Worm (Caenorhabditis elegans) whole organism, L3 larva: ENCODE data around the gene zzz-1.

ENCODE experiments used
- R02D3.7 ChIP-seq: fragments of 150-350 bp; optimal IDR thresholded peaks from 2 replicates; lab custom pipeline; 2014; ENCODE audit warnings: missing biosample characterization, missing genetic modification characterization
- ZK546.5 ChIP-seq: sonication (generic microtip); optimal IDR thresholded peaks from 2 replicates; lab custom pipeline; 2017; ENCODE audit warnings: missing biosample characterization, missing genetic modification characterization
- aly-2 ChIP-seq: fragments of 150-350 bp; optimal IDR thresholded peaks from 2 replicates; lab custom pipeline; 2014; ENCODE audit warnings: missing biosample characterization, missing genetic modification characterization
- ceh-28 ChIP-seq: fragments of 150-350 bp; optimal IDR thresholded peaks from 2 replicates; lab custom pipeline; 2014; ENCODE audit warnings: missing biosample characterization, missing genetic modification reagents, missing genetic modification characterization
- ceh-82 ChIP-seq: fragments of 150-350 bp; optimal IDR thresholded peaks from 2 replicates; lab custom pipeline; 2014; ENCODE audit warnings: missing biosample characterization, missing genetic modification characterization
- ceh-9 ChIP-seq: sonication (generic microtip); optimal IDR thresholded peaks from 2 replicates; lab custom pipeline; 2018; ENCODE audit warnings: missing biosample characterization, missing genetic modification characterization
- egl-27 ChIP-seq: sonication (generic microtip); optimal IDR thresholded peaks from 4 replicates; lab custom pipeline; 2017; ENCODE audit warnings: missing biosample characterization, missing genetic modification reagents, missing genetic modification characterization
- egl-5 ChIP-seq: fragments of 150-350 bp; optimal IDR thresholded peaks from 2 replicates; lab custom pipeline; 2017; ENCODE audit warnings: missing biosample characterization, missing genetic modification reagents, missing genetic modification characterization, inconsistent platforms
- elt-1 ChIP-seq: fragments of 150-350 bp; optimal IDR thresholded peaks from 2 replicates; lab custom pipeline; 2014; ENCODE audit warnings: missing biosample characterization, missing genetic modification characterization
- elt-2 ChIP-seq: sonication (generic microtip); optimal IDR thresholded peaks from 2 replicates; lab custom pipeline; 2016; ENCODE audit warnings: missing genetic modification reagents, mild to moderate bottlenecking, missing genetic modification characterization, missing compliant biosample characterization
- elt-3 ChIP-seq, 3 experiments: fragments of 150-350 bp in 1 of 3; sonication (generic microtip) in 2 of 3; optimal IDR thresholded peaks; 2 replicates in 2 of 3; 4 replicates in 1 of 3; lab custom pipeline; 2014 to 2017; ENCODE audit warnings: missing biosample characterization in 3 of 3, missing genetic modification characterization in 3 of 3
- fkh-10 ChIP-seq: sonication (generic microtip); optimal IDR thresholded peaks from 2 replicates; lab custom pipeline; 2017; ENCODE audit warnings: missing biosample characterization, missing genetic modification reagents, missing genetic modification characterization
- fkh-2 ChIP-seq: fragments of 150-350 bp; optimal IDR thresholded peaks from 2 replicates; lab custom pipeline; 2014; ENCODE audit warnings: missing biosample characterization, missing genetic modification reagents, missing genetic modification characterization
- fos-1 ChIP-seq: fragments of 150-350 bp; optimal IDR thresholded peaks from 2 replicates; lab custom pipeline; 2014; ENCODE audit warnings: missing biosample characterization, missing genetic modification characterization
- hmg-11 ChIP-seq: sonication (generic microtip); optimal IDR thresholded peaks from 2 replicates; lab custom pipeline; 2016; ENCODE audit warnings: missing genetic modification characterization, missing compliant biosample characterization
- jun-1 ChIP-seq: fragments of 150-350 bp; optimal IDR thresholded peaks from 2 replicates; lab custom pipeline; 2014; ENCODE audit warnings: missing biosample characterization, missing genetic modification reagents, missing genetic modification characterization
- lin-39 ChIP-seq: fragments of 150-350 bp; optimal IDR thresholded peaks from 2 replicates; lab custom pipeline; 2018; ENCODE audit warnings: missing biosample characterization, missing genetic modification reagents, missing genetic modification characterization
- lsy-12 ChIP-seq: sonication (generic microtip); optimal IDR thresholded peaks from 2 replicates; lab custom pipeline; 2016; ENCODE audit warnings: mild to moderate bottlenecking, missing genetic modification characterization, missing compliant biosample characterization
- mml-1 ChIP-seq: fragments of 150-350 bp; sonication (generic microtip); optimal IDR thresholded peaks from 3 replicates; lab custom pipeline; 2014; ENCODE audit warnings: missing biosample characterization, missing genetic modification characterization
- nfya-1 ChIP-seq: sonication (generic microtip); optimal IDR thresholded peaks from 2 replicates; lab custom pipeline; 2017; ENCODE audit warnings: missing genetic modification characterization, mild to moderate bottlenecking, missing compliant biosample characterization, antibody characterized with exemption, moderate library complexity; ENCODE audit not compliant: insufficient read depth
- nhr-11 ChIP-seq: fragments of 150-350 bp; optimal IDR thresholded peaks from 2 replicates; lab custom pipeline; 2014; ENCODE audit warnings: missing biosample characterization, missing genetic modification characterization
- nhr-12 ChIP-seq: fragments of 150-350 bp; optimal IDR thresholded peaks from 2 replicates; lab custom pipeline; 2014; ENCODE audit warnings: missing biosample characterization, missing genetic modification characterization
- nhr-23 ChIP-seq: fragments of 150-350 bp; optimal IDR thresholded peaks from 2 replicates; lab custom pipeline; 2014; ENCODE audit warnings: missing biosample characterization, missing genetic modification reagents, missing genetic modification characterization
- nhr-237 ChIP-seq: fragments of 150-350 bp; optimal IDR thresholded peaks from 2 replicates; lab custom pipeline; 2014; ENCODE audit warnings: missing biosample characterization, missing genetic modification characterization
- nhr-25 ChIP-seq: sonication (generic microtip); optimal IDR thresholded peaks from 2 replicates; lab custom pipeline; 2017; ENCODE audit warnings: missing biosample characterization, missing genetic modification characterization
- nhr-43 ChIP-seq: sonication (generic microtip); optimal IDR thresholded peaks from 2 replicates; lab custom pipeline; 2016; ENCODE audit warnings: mild to moderate bottlenecking, missing genetic modification characterization, missing compliant biosample characterization; ENCODE audit not compliant: poor library complexity, severe bottlenecking
- nhr-76 ChIP-seq: fragments of 150-350 bp; sonication (generic microtip); optimal IDR thresholded peaks from 5 replicates; lab custom pipeline; 2014; ENCODE audit warnings: missing biosample characterization, missing genetic modification characterization
- nhr-77 ChIP-seq: fragments of 150-350 bp; optimal IDR thresholded peaks from 2 replicates; lab custom pipeline; 2014; ENCODE audit warnings: missing biosample characterization, missing genetic modification characterization
- pqm-1 ChIP-seq: fragments of 150-350 bp; optimal IDR thresholded peaks from 2 replicates; lab custom pipeline; 2017; ENCODE audit warnings: missing biosample characterization, missing genetic modification characterization, inconsistent platforms
- sea-2 ChIP-seq: fragments of 150-350 bp; sonication (generic microtip); optimal IDR thresholded peaks from 4 replicates; lab custom pipeline; 2014; ENCODE audit warnings: missing biosample characterization, missing genetic modification reagents, missing genetic modification characterization
- skn-1 ChIP-seq: fragments of 150-350 bp; optimal IDR thresholded peaks from 2 replicates; lab custom pipeline; 2014; ENCODE audit warnings: missing biosample characterization, missing genetic modification characterization
- tbx-2 ChIP-seq: sonication (generic microtip); optimal IDR thresholded peaks from 2 replicates; lab custom pipeline; 2016; ENCODE audit warnings: mild to moderate bottlenecking, missing genetic modification characterization, missing compliant biosample characterization
- unc-62 ChIP-seq: fragments of 150-350 bp; sonication (generic microtip); optimal IDR thresholded peaks from 4 replicates; lab custom pipeline; 2014; ENCODE audit warnings: missing biosample characterization, missing genetic modification reagents, missing genetic modification characterization
- zag-1 ChIP-seq: fragments of 150-350 bp; optimal IDR thresholded peaks from 2 replicates; lab custom pipeline; 2014; ENCODE audit warnings: missing biosample characterization, missing genetic modification characterization
- ztf-11 ChIP-seq: fragments of 150-350 bp; optimal IDR thresholded peaks from 2 replicates; lab custom pipeline; 2014; ENCODE audit warnings: missing biosample characterization, missing genetic modification characterization
- ztf-4 ChIP-seq: fragments of 150-350 bp; optimal IDR thresholded peaks from 2 replicates; lab custom pipeline; 2014; ENCODE audit warnings: missing biosample characterization, missing genetic modification characterization

The zzz-1 gene

ce11 chrV:10923229-10923628, 14.3 kb upstream of the zzz-1 start, which contains the start of gene F58B4.7:
Gene F58B4.7 (minus strand): TSS chrV:10923329.
- TF ChIP-seq lin-39 (tag; lab: Kevin White, UChicago) (no peak), nhr-77 (tag; lab: Kevin White, UChicago) (no peak), ztf-4 (tag; lab: Kevin White, UChicago) (no peak), nhr-76 (tag; lab: Kevin White, UChicago) (no peak), elt-3 (tag; optimal IDR thresholded peaks at IDR 0.05; lab: Kevin White, UChicago) (no peak), nhr-11 (no peak), pqm-1 (tag; lab: Kevin White, UChicago) (no peak), jun-1 (tag; lab: Kevin White, UChicago) (no peak), ceh-9 (tag; lab: Kevin White, UChicago) (no peak), nhr-25 (tag; lab: Kevin White, UChicago) (no peak), tbx-2 (tag; lab: Kevin White, UChicago) (no peak), nhr-237 (no peak), elt-2 (tag; lab: Kevin White, UChicago) (no peak)

- no peak for TF ChIP-seq egl-27 (tag; lab: Kevin White, UChicago)
- no peak for TF ChIP-seq egl-5 (tag; lab: Kevin White, UChicago)
- TF ChIP-seq hmg-11 (tag; lab: Kevin White, UChicago): no peak
- TF ChIP-seq nhr-237: no peak
- TF ChIP-seq nhr-43 (tag; lab: Kevin White, UChicago): no peak
- no peak for TF ChIP-seq elt-3 (tag; optimal IDR thresholded peaks at IDR 0.05; lab: Kevin White, UChicago)
- TF ChIP-seq sea-2 (GFP tag; lab: Kevin White, UChicago): no peak
- no peak for TF ChIP-seq jun-1 (tag; lab: Kevin White, UChicago)
- no peak for TF ChIP-seq zag-1 (tag; lab: Kevin White, UChicago)
- no peak for TF ChIP-seq fos-1
- no peak for TF ChIP-seq aly-2 (tag; lab: Kevin White, UChicago)
- TF ChIP-seq ceh-9 (tag; lab: Kevin White, UChicago): no peak
- TF ChIP-seq nhr-12 (tag; lab: Kevin White, UChicago): no peak
Observed at ce11 chrV:10921747-10922146, 12.8 kb upstream of the zzz-1 start, which contains the start of gene nas-31. Gene nas-31 (minus strand): TSS chrV:10921847.

- TF ChIP-seq lsy-12 (no peak), ztf-11 (tag; lab: Kevin White, UChicago) (no peak), lin-39 (tag; lab: Kevin White, UChicago) (no peak), tbx-2 (tag; lab: Kevin White, UChicago) (no peak), fkh-2 (tag; lab: Kevin White, UChicago) (no peak), nhr-43 (tag; lab: Kevin White, UChicago) (no peak), nhr-23 (no peak), sea-2 (GFP tag; lab: Kevin White, UChicago) (no peak), nhr-11 (no peak), R02D3.7 (tag; lab: Kevin White, UChicago) (no peak), skn-1 (tag; lab: Kevin White, UChicago) (no peak), elt-2 (tag; lab: Kevin White, UChicago) (no peak), mml-1 (no peak), nhr-77 (tag; lab: Kevin White, UChicago) (no peak), nhr-76 (tag; lab: Kevin White, UChicago) (no peak), nhr-12 (tag; lab: Kevin White, UChicago) (no peak), ztf-4 (tag; lab: Kevin White, UChicago) (no peak), ZK546.5 (tag; lab: Kevin White, UChicago) (no peak), ceh-28 (no peak)
Observed at ce11 chrV:10918373-10918772, 9.4 kb upstream of the zzz-1 start, which contains the start of gene F58B4.2. Gene F58B4.2 (minus strand): TSS chrV:10918473.

DNA sequence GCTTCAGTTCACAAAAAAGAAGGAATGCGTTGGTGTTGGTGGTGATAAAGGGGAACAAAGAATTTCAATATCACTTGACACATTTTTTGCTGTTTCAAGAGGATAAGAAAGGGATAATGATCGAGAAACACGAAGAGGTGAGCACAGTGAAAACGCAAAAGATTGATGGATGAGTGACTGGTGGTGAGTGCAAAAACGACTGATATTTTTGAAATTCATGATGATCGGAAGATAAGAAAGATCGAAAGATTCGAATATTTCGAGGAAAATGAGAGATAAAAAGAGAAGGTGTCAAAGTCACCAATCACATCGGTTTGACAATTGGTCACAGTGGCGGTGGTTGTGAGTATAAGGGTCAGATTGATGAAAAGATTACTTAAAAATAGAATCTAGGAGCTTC, 7.0 kb upstream of the zzz-1 start:
- TF ChIP-seq fkh-10 (GFP tag; lab: Kevin White, UChicago) (no peak), ztf-4 (tag; lab: Kevin White, UChicago) (no peak), sea-2 (GFP tag; lab: Kevin White, UChicago) (no peak), nfya-1 (tag; lab: Kevin White, UChicago) (peak; percentile 15), unc-62 (GFP tag; lab: Kevin White, UChicago) (peak; percentile 82), nhr-76 (tag; lab: Kevin White, UChicago) (no peak), ceh-82 (tag; lab: Kevin White, UChicago) (no peak), nhr-77 (tag; lab: Kevin White, UChicago) (no peak), nhr-237 (no peak), elt-1 (peak; percentile 76)
